Fruit fly (Drosophila melanogaster): ENCODE data around the gene CG11417.

The CG11417 gene

dm6 chrX:1399056-1400003, 45.5 kb downstream of the CG11417 start:
- no peak for TF ChIP-seq noc (tag; optimal IDR thresholded peaks at IDR 0.05)

dm6 chrX:1405012-1405411, 51.2 kb downstream of the CG11417 start:
- TF ChIP-seq noc (tag; optimal IDR thresholded peaks at IDR 0.05): no peak

dm6 chrX:1405779-1406178, 52.0 kb downstream of the CG11417 start:
- no peak for TF ChIP-seq noc (tag; optimal IDR thresholded peaks at IDR 0.05)

Data from whole organism, larva.